Fruit fly (Drosophila melanogaster) whole organism, embryonic: ENCODE measurements around the gene CG6330.

Experiments
- Asciz ChIP-seq: fragments of 200-800 bp; sonication (Bioruptor generic); optimal IDR thresholded peaks from 2 replicates; lab custom pipeline; 2017; ENCODE audit warnings: missing biosample characterization, mild to moderate bottlenecking, missing genetic modification characterization, missing genetic modification reagents
- Bgb ChIP-seq: fragments of 200-800 bp; sonication (Bioruptor generic); IDR thresholded peaks from 2 replicates; pipeline ENCODE4 v1.3.6; 2022; ENCODE audit warnings: missing biosample characterization, missing genetic modification characterization; ENCODE audit not compliant: partially characterized antibody
- CG11456 ChIP-seq: fragments of 200-800 bp; sonication (Bioruptor generic); IDR thresholded peaks from 3 replicates; pipeline ENCODE4 v1.3.6; 2022; ENCODE audit warnings: missing biosample characterization, missing genetic modification characterization
- CG12219 ChIP-seq: fragments of 200-800 bp; sonication (Bioruptor generic); optimal IDR thresholded peaks from 3 replicates; lab custom pipeline; 2018; ENCODE audit warnings: missing biosample characterization, mild to moderate bottlenecking, missing genetic modification characterization
- CG13287 ChIP-seq: fragments of 200-800 bp; sonication (Bioruptor generic); IDR thresholded peaks from 2 replicates; pipeline ENCODE4 v1.3.6; 2022; ENCODE audit warnings: missing biosample characterization, missing genetic modification characterization; ENCODE audit not compliant: partially characterized antibody
- CG15073 ChIP-seq: fragments of 200-800 bp; sonication (Bioruptor generic); optimal IDR thresholded peaks from 2 replicates; lab custom pipeline; 2016; ENCODE audit warnings: missing biosample characterization, missing genetic modification characterization
- CG3163 ChIP-seq: fragments of 200-800 bp; sonication (Bioruptor generic); optimal IDR thresholded peaks from 3 replicates; lab custom pipeline; 2016; ENCODE audit warnings: missing biosample characterization, missing genetic modification characterization
- CG3281 ChIP-seq: fragments of 200-800 bp; sonication (Bioruptor generic); optimal IDR thresholded peaks from 3 replicates; lab custom pipeline; 2017; ENCODE audit warnings: missing biosample characterization, mild to moderate bottlenecking, missing genetic modification characterization
- CG34376 ChIP-seq: fragments of 200-800 bp; sonication (Bioruptor generic); optimal IDR thresholded peaks from 2 replicates; lab custom pipeline; 2018; ENCODE audit warnings: missing biosample characterization, mild to moderate bottlenecking, missing genetic modification characterization
- CG34422 ChIP-seq: fragments of 200-800 bp; sonication (Bioruptor generic); IDR thresholded peaks from 3 replicates; pipeline ENCODE4 v1.3.6; 2022; ENCODE audit warnings: missing biosample characterization, missing genetic modification characterization
- CG4617 ChIP-seq: fragments of 200-800 bp; sonication (Bioruptor generic); optimal IDR thresholded peaks from 3 replicates; lab custom pipeline; 2016; ENCODE audit warnings: missing biosample characterization, missing genetic modification characterization, borderline replicate concordance
- CG6254 ChIP-seq: fragments of 200-800 bp; sonication (Bioruptor generic); optimal IDR thresholded peaks from 3 replicates; lab custom pipeline; 2017; ENCODE audit warnings: mild to moderate bottlenecking, missing biosample characterization, missing genetic modification reagents, missing genetic modification characterization
- CG8281 ChIP-seq: fragments of 200-800 bp; sonication (Bioruptor generic); optimal IDR thresholded peaks from 2 replicates; lab custom pipeline; 2018; ENCODE audit warnings: missing biosample characterization, mild to moderate bottlenecking, missing genetic modification characterization, moderate library complexity
- CG8478 ChIP-seq: fragments of >200 bp; optimal IDR thresholded peaks from 2 replicates; lab custom pipeline; 2018
- D19A ChIP-seq: fragments of 200-800 bp; optimal IDR thresholded peaks from 3 replicates; lab custom pipeline; 2019; ENCODE audit warnings: missing biosample characterization, mild to moderate bottlenecking, missing genetic modification characterization, moderate library complexity
- E2f2 ChIP-seq: fragments of 200-800 bp; sonication (Bioruptor generic); IDR thresholded peaks from 2 replicates; pipeline ENCODE4 v1.3.6; 2022; ENCODE audit warnings: missing biosample characterization, missing genetic modification characterization
- HLH4C ChIP-seq: fragments of 200-800 bp; sonication (Bioruptor generic); IDR thresholded peaks from 3 replicates; pipeline ENCODE4 v1.3.6; 2022; ENCODE audit warnings: missing biosample characterization, missing genetic modification characterization; ENCODE audit not compliant: partially characterized antibody
- Hr51 ChIP-seq, 2 experiments: fragments of 200-800 bp; sonication (Bioruptor generic); optimal IDR thresholded peaks; 2 replicates in 1 of 2; 3 replicates in 1 of 2; lab custom pipeline; 2016 to 2018; ENCODE audit warnings: missing biosample characterization in 2 of 2, missing genetic modification characterization in 2 of 2, mild to moderate bottlenecking in 1 of 2, moderate library complexity in 1 of 2
- Jarid2 ChIP-seq: fragments of 200-800 bp; sonication (Bioruptor generic); optimal IDR thresholded peaks from 3 replicates; lab custom pipeline; 2017; ENCODE audit warnings: mild to moderate bottlenecking, missing biosample characterization, missing genetic modification reagents, missing genetic modification characterization
- MBD-R2 ChIP-seq: fragments of 200-800 bp; sonication (Bioruptor generic); IDR thresholded peaks from 2 replicates; pipeline ENCODE4 v1.3.6; 2022; ENCODE audit warnings: missing biosample characterization, missing genetic modification characterization
- Optix ChIP-seq: fragments of 200-800 bp; sonication (Bioruptor generic); IDR thresholded peaks from 3 replicates; pipeline ENCODE4 v1.3.6; 2022; ENCODE audit warnings: missing biosample characterization, missing genetic modification characterization
- Sry-β ChIP-seq: fragments of 200-800 bp; sonication (Bioruptor generic); optimal IDR thresholded peaks from 2 replicates; lab custom pipeline; 2018; ENCODE audit warnings: missing biosample characterization, mild to moderate bottlenecking, missing genetic modification characterization, moderate library complexity
- ara ChIP-seq: fragments of 200-800 bp; sonication (Bioruptor generic); IDR thresholded peaks from 2 replicates; pipeline ENCODE4 v1.3.6; 2022; ENCODE audit warnings: missing biosample characterization, missing genetic modification characterization
- btn ChIP-seq: fragments of 200-800 bp; sonication (Bioruptor generic); optimal IDR thresholded peaks from 2 replicates; lab custom pipeline; 2016; ENCODE audit warnings: missing biosample characterization, missing genetic modification characterization
- cas ChIP-seq: fragments of 200-800 bp; sonication (Bioruptor generic); IDR thresholded peaks from 2 replicates; pipeline ENCODE4 v1.3.6; 2022; ENCODE audit warnings: missing biosample characterization, missing genetic modification characterization
- cg ChIP-seq: fragments of 200-800 bp; sonication (Bioruptor generic); optimal IDR thresholded peaks from 3 replicates; lab custom pipeline; 2019; ENCODE audit warnings: missing biosample characterization, mild to moderate bottlenecking, missing genetic modification characterization, moderate library complexity
- crol ChIP-seq: fragments of 200-800 bp; sonication (Bioruptor generic); IDR thresholded peaks from 2 replicates; pipeline ENCODE4 v1.3.6; 2022; ENCODE audit warnings: missing biosample characterization, missing genetic modification characterization
- danr ChIP-seq: fragments of 200-800 bp; sonication (Bioruptor generic); IDR thresholded peaks from 2 replicates; pipeline ENCODE4 v1.3.6; 2022; ENCODE audit warnings: missing biosample characterization, missing genetic modification characterization
- dimm ChIP-seq: fragments of 200-800 bp; sonication (Bioruptor generic); IDR thresholded peaks from 2 replicates; pipeline ENCODE4 v1.3.6; 2022; ENCODE audit warnings: missing biosample characterization, missing genetic modification characterization
- exex ChIP-seq: fragments of 200-800 bp; sonication (Bioruptor generic); optimal IDR thresholded peaks from 4 replicates; lab custom pipeline; 2018; ENCODE audit warnings: missing biosample characterization, mild to moderate bottlenecking, missing genetic modification characterization, moderate library complexity
- her ChIP-seq: fragments of 200-800 bp; sonication (Bioruptor generic); optimal IDR thresholded peaks from 2 replicates; lab custom pipeline; 2016; ENCODE audit warnings: missing biosample characterization, missing genetic modification characterization
- klu ChIP-seq: fragments of 200-800 bp; sonication (Bioruptor generic); IDR thresholded peaks from 2 replicates; pipeline ENCODE4 v1.3.6; 2022; ENCODE audit warnings: missing biosample characterization, missing genetic modification characterization
- nerfin-1 ChIP-seq: fragments of 200-800 bp; sonication (Bioruptor generic); optimal IDR thresholded peaks from 3 replicates; lab custom pipeline; 2019; ENCODE audit warnings: missing biosample characterization, mild to moderate bottlenecking, missing genetic modification characterization, moderate library complexity
- nmo ChIP-seq: fragments of 200-800 bp; sonication (Bioruptor generic); optimal IDR thresholded peaks from 2 replicates; lab custom pipeline; 2018; ENCODE audit warnings: missing biosample characterization, mild to moderate bottlenecking, missing genetic modification characterization, moderate library complexity
- oc ChIP-seq: fragments of 200-800 bp; sonication (Bioruptor generic); optimal IDR thresholded peaks from 2 replicates; lab custom pipeline; 2018; ENCODE audit warnings: missing biosample characterization, mild to moderate bottlenecking, missing genetic modification characterization, moderate library complexity
- otp ChIP-seq: fragments of 200-800 bp; sonication (Bioruptor generic); IDR thresholded peaks from 3 replicates; pipeline ENCODE4, ENCODE4 v1.3.6; 2022; ENCODE audit warnings: missing biosample characterization, missing genetic modification characterization
- phol ChIP-seq: fragments of 200-800 bp; sonication (Bioruptor generic); optimal IDR thresholded peaks from 3 replicates; lab custom pipeline; 2018; ENCODE audit warnings: missing biosample characterization, mild to moderate bottlenecking, missing genetic modification characterization, moderate library complexity
- ranshi ChIP-seq: fragments of 200-800 bp; sonication (Bioruptor generic); IDR thresholded peaks from 2 replicates; pipeline ENCODE4 v1.3.6; 2022; ENCODE audit warnings: missing biosample characterization, missing genetic modification characterization
- rib ChIP-seq: fragments of 200-800 bp; sonication (Bioruptor generic); IDR thresholded peaks from 2 replicates; pipeline ENCODE4 v1.3.6; 2022; ENCODE audit warnings: missing biosample characterization, missing genetic modification characterization
- row ChIP-seq: fragments of 200-800 bp; sonication (Bioruptor generic); IDR thresholded peaks from 3 replicates; pipeline ENCODE4 v1.3.6; 2022; ENCODE audit warnings: missing biosample characterization, missing genetic modification characterization
- salm ChIP-seq: fragments of 200-800 bp; sonication (Bioruptor generic); optimal IDR thresholded peaks from 2 replicates; lab custom pipeline; 2018; ENCODE audit warnings: missing biosample characterization, mild to moderate bottlenecking, missing genetic modification characterization
- sd ChIP-seq: fragments of 200-800 bp; sonication (Bioruptor generic); optimal IDR thresholded peaks from 3 replicates; lab custom pipeline; 2018; ENCODE audit warnings: missing biosample characterization, mild to moderate bottlenecking, missing genetic modification characterization, moderate library complexity
- sens ChIP-seq: fragments of 200-800 bp; sonication (Bioruptor generic); peaks from one replicate; lab custom pipeline; 2016; ENCODE audit warnings: missing biosample characterization, missing genetic modification characterization
- sens-2 ChIP-seq: fragments of 200-800 bp; sonication (Bioruptor generic); IDR thresholded peaks from 2 replicates; pipeline ENCODE4 v1.3.6; 2022; ENCODE audit warnings: missing biosample characterization, missing genetic modification characterization
- sqz ChIP-seq: fragments of 200-800 bp; sonication (Bioruptor generic); optimal IDR thresholded peaks from 3 replicates; lab custom pipeline; 2018; ENCODE audit warnings: missing biosample characterization, mild to moderate bottlenecking, missing genetic modification characterization
- sr ChIP-seq: fragments of 200-800 bp; sonication (Bioruptor generic); IDR thresholded peaks from 3 replicates; pipeline ENCODE4 v1.3.6; 2022; ENCODE audit warnings: missing biosample characterization, missing genetic modification characterization
- stwl ChIP-seq: fragments of 200-800 bp; sonication (Bioruptor generic); optimal IDR thresholded peaks from 3 replicates; lab custom pipeline; 2018; ENCODE audit warnings: missing biosample characterization, mild to moderate bottlenecking, missing genetic modification characterization, moderate library complexity
- tna ChIP-seq: fragments of 200-800 bp; sonication (Bioruptor generic); IDR thresholded peaks from 2 replicates; pipeline ENCODE4 v1.3.6; 2022; ENCODE audit warnings: missing biosample characterization, missing genetic modification characterization; ENCODE audit not compliant: partially characterized antibody
- twi ChIP-seq: fragments of 200-800 bp; optimal IDR thresholded peaks from 2 replicates; lab custom pipeline; 2019; ENCODE audit warnings: missing biosample characterization, mild to moderate bottlenecking, missing genetic modification characterization, moderate library complexity
- unpg ChIP-seq: fragments of 200-800 bp; sonication (Bioruptor generic); optimal IDR thresholded peaks from 3 replicates; lab custom pipeline; 2018; ENCODE audit warnings: missing biosample characterization, mild to moderate bottlenecking, missing genetic modification characterization, moderate library complexity

The CG6330 gene

DNA sequence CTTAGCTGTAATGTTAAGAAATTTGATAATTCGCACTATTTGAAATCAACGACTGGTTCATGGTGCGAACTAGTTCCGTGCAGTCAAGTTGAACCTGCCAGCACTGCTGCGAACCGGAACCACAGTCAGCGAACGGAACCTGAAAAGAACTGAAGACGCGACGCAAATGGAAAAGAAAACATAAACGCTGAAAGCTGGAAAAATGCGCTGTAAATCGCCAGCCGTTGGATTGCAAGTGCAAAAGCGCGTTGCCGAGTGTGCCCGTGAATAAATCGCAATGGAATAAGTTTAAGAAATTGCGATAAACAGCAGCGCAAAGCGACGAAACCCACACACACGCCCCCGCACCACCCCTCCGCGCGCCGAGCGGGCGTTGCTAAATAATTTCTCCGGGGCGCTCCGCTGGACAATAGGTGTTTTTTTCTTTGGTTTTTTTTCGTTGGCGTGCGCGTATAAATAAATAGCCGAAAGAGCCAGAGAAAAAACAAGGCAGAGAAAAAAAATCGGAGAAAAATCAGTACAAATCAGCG lies 8.6 kb upstream of the CG6330 start, which contains the start of gene CG5521 (continued):
- TF ChIP-seq dimm (GFP tag; lab: Robert Waterston, UW) (no peak), CG34376 (GFP tag; lab: Kevin White, UChicago) (peak; percentile 5), salm (tag; lab: Kevin White, UChicago) (no peak), tna (GFP tag; lab: Robert Waterston, UW) (peak; percentile 48; the same call in 1 of the 2 replicates), oc (no peak), E2f2 (GFP tag; lab: Robert Waterston, UW) (peak; percentile 24; the same call in 1 of the 2 replicates), danr (GFP tag; lab: Robert Waterston, UW) (no peak), otp (GFP tag; lab: Robert Waterston, UW) (no peak), sens (GFP tag; lab: Kevin White, UChicago) (peak; percentile 67), ara (0 out of 2 replicates have a peak, but pooled peaks have one; percentile 24), unpg (GFP tag; lab: Kevin White, UChicago) (no peak), Optix (no peak), phol (no peak), sens-2 (GFP tag; lab: Robert Waterston, UW) (no peak), cas (no peak), exex (tag; lab: Kevin White, UChicago) (no peak), Sry-β (GFP tag; lab: Kevin White, UChicago) (peak; percentile 91), cg (peak; percentile 79), btn (GFP tag; lab: Kevin White, UChicago) (no peak), CG34422 (GFP tag; lab: Robert Waterston, UW) (0 out of 3 replicates have a peak, but pooled peaks have one; percentile 66), CG3163 (GFP tag; lab: Kevin White, UChicago) (no peak), HLH4C (GFP tag; lab: Robert Waterston, UW) (peak; percentile 36; the same call in 1 of the 3 replicates), klu (0 out of 2 replicates have a peak, but pooled peaks have one; percentile 9), nmo (GFP tag; lab: Kevin White, UChicago) (peak; percentile 0), twi (no peak), sr (GFP tag; lab: Robert Waterston, UW) (peak; percentile 67; the same call in 2 of the 3 replicates), nerfin-1 (tag; lab: Kevin White, UChicago) (peak; percentile 3), Hr51 (GFP tag; optimal IDR thresholded peaks at IDR 0.05; lab: Kevin White, UChicago) (no peak), stwl (tag; lab: Kevin White, UChicago) (peak; percentile 14), D19A (peak; percentile 37), CG8281 (no peak), sqz (peak; percentile 62), ranshi (GFP tag; lab: Robert Waterston, UW) (no peak), CG12219 (GFP tag; lab: Kevin White, UChicago) (no peak), Bgb (GFP tag; lab: Robert Waterston, UW) (peak; percentile 80), CG15073 (GFP tag; lab: Kevin White, UChicago) (no peak), Asciz (GFP tag; lab: Kevin White, UChicago) (no peak), rib (GFP tag; lab: Robert Waterston, UW) (peak; percentile 48; the same call in 1 of the 2 replicates), CG11456 (GFP tag; lab: Robert Waterston, UW) (no peak), her (GFP tag; lab: Kevin White, UChicago) (peak; percentile 5), crol (GFP tag; lab: Robert Waterston, UW) (peak; percentile 98), CG6254 (GFP tag; lab: Kevin White, UChicago) (no peak), sd (tag; lab: Kevin White, UChicago) (peak; percentile 21), Jarid2 (GFP tag; lab: Kevin White, UChicago) (no peak), row (GFP tag; lab: Robert Waterston, UW) (peak; percentile 84), MBD-R2 (GFP tag; lab: Robert Waterston, UW) (peak; percentile 74), CG13287 (GFP tag; lab: Robert Waterston, UW) (peak; percentile 56), CG3281 (GFP tag; lab: Kevin White, UChicago) (peak; percentile 30), CG4617 (GFP tag; lab: Kevin White, UChicago) (peak; percentile 78), CG8478 (lab: Kevin White, UChicago) (no peak)
